Worm (Caenorhabditis elegans) whole organism, late embryonic: ENCODE measurements around the gene R08C7.5.

Experiments used
- C08G9.2 ChIP-seq: sonication (generic microtip); optimal IDR thresholded peaks from 2 replicates; lab custom pipeline; 2016; ENCODE audit warnings: mild to moderate bottlenecking, missing genetic modification characterization, moderate library complexity, missing compliant biosample characterization
- C38D4.7 ChIP-seq: fragments of 200-800 bp; sonication (Bioruptor generic); optimal IDR thresholded peaks from 2 replicates; lab custom pipeline; 2018; ENCODE audit warnings: mild to moderate bottlenecking, missing genetic modification characterization, moderate library complexity, missing compliant biosample characterization
- K02D7.2 ChIP-seq: sonication (generic microtip); optimal IDR thresholded peaks from 2 replicates; lab custom pipeline; 2017; ENCODE audit warnings: mild to moderate bottlenecking, missing genetic modification characterization, missing compliant biosample characterization
- K09A11.1 ChIP-seq: sonication (generic microtip); optimal IDR thresholded peaks from 2 replicates; lab custom pipeline; 2017; ENCODE audit warnings: antibody characterized with exemption, mild to moderate bottlenecking, missing genetic modification characterization, missing compliant biosample characterization; ENCODE audit not compliant: insufficient read depth
- T23F11.4 ChIP-seq: fragments of 200-800 bp; sonication (Bioruptor generic); optimal IDR thresholded peaks from 2 replicates; lab custom pipeline; 2018; ENCODE audit warnings: mild to moderate bottlenecking, missing genetic modification characterization, missing compliant biosample characterization
- ahr-1 ChIP-seq: sonication (generic microtip); optimal IDR thresholded peaks from 2 replicates; lab custom pipeline; 2016; ENCODE audit warnings: missing genetic modification characterization, missing compliant biosample characterization
- ceh-19 ChIP-seq: fragments of 200-800 bp; sonication (Bioruptor generic); optimal IDR thresholded peaks from 2 replicates; lab custom pipeline; 2018; ENCODE audit warnings: mild to moderate bottlenecking, missing genetic modification characterization, missing compliant biosample characterization
- ceh-22 ChIP-seq: sonication (generic microtip); optimal IDR thresholded peaks from 2 replicates; lab custom pipeline; 2017; ENCODE audit warnings: missing biosample characterization, missing genetic modification characterization
- ceh-31 ChIP-seq: sonication (generic microtip); optimal IDR thresholded peaks from 2 replicates; lab custom pipeline; 2016; ENCODE audit warnings: missing genetic modification characterization, missing compliant biosample characterization
- ceh-34 ChIP-seq: sonication (generic microtip); optimal IDR thresholded peaks from 2 replicates; lab custom pipeline; 2016; ENCODE audit warnings: mild to moderate bottlenecking, missing genetic modification characterization, missing compliant biosample characterization
- ceh-45 ChIP-seq: fragments of 200-800 bp; sonication (Bioruptor generic); IDR thresholded peaks from 2 replicates; pipeline ENCODE4 v1.3.6; 2022; ENCODE audit warnings: missing genetic modification reagents, missing genetic modification characterization, missing compliant biosample characterization
- ceh-6 ChIP-seq: fragments of 200-800 bp; sonication (Bioruptor generic); optimal IDR thresholded peaks from 2 replicates; lab custom pipeline; 2018; ENCODE audit warnings: mild to moderate bottlenecking, missing genetic modification characterization, missing compliant biosample characterization
- ceh-9 ChIP-seq: sonication (generic microtip); optimal IDR thresholded peaks from 2 replicates; lab custom pipeline; 2016; ENCODE audit warnings: mild to moderate bottlenecking, missing genetic modification characterization, inconsistent platforms, missing compliant biosample characterization
- che-1 ChIP-seq: sonication (generic microtip); optimal IDR thresholded peaks from 2 replicates; lab custom pipeline; 2016; ENCODE audit warnings: mild to moderate bottlenecking, missing genetic modification characterization, missing compliant biosample characterization
- eyg-1 ChIP-seq: sonication (generic microtip); optimal IDR thresholded peaks from 2 replicates; lab custom pipeline; 2016; ENCODE audit warnings: missing genotype, missing genetic modification characterization, missing compliant biosample characterization
- fax-1 ChIP-seq: sonication (generic microtip); optimal IDR thresholded peaks from 2 replicates; lab custom pipeline; 2016; ENCODE audit warnings: missing genotype, missing genetic modification characterization, missing compliant biosample characterization
- fkh-10 ChIP-seq: fragments of 150-350 bp; optimal IDR thresholded peaks from 2 replicates; lab custom pipeline; 2014; ENCODE audit warnings: missing biosample characterization, missing genetic modification reagents, missing genetic modification characterization
- fkh-6 ChIP-seq: sonication (generic microtip); optimal IDR thresholded peaks from 2 replicates; lab custom pipeline; 2016; ENCODE audit warnings: missing genetic modification characterization, missing compliant biosample characterization
- hlh-13 ChIP-seq: fragments of 200-800 bp; sonication (Bioruptor generic); optimal IDR thresholded peaks from 2 replicates; lab custom pipeline; 2018; ENCODE audit warnings: mild to moderate bottlenecking, missing genetic modification characterization, missing compliant biosample characterization
- hlh-30 ChIP-seq: sonication (generic microtip); optimal IDR thresholded peaks from 2 replicates; lab custom pipeline; 2017; ENCODE audit warnings: antibody characterized with exemption, missing genetic modification characterization, missing compliant biosample characterization; ENCODE audit not compliant: insufficient read depth
- lin-11 ChIP-seq: fragments of 200-800 bp; sonication (Bioruptor generic); optimal IDR thresholded peaks from 2 replicates; lab custom pipeline; 2018; ENCODE audit warnings: mild to moderate bottlenecking, missing genetic modification characterization, missing compliant biosample characterization
- nhr-11 ChIP-seq: fragments of 150-350 bp; optimal IDR thresholded peaks from 2 replicates; lab custom pipeline; 2014; ENCODE audit warnings: missing biosample characterization, missing genetic modification characterization
- nhr-232 ChIP-seq: sonication (generic microtip); optimal IDR thresholded peaks from 2 replicates; lab custom pipeline; 2016; ENCODE audit warnings: missing genetic modification characterization, missing compliant biosample characterization
- npax-4 ChIP-seq: sonication (generic microtip); optimal IDR thresholded peaks from 2 replicates; lab custom pipeline; 2016; ENCODE audit warnings: missing genetic modification characterization, missing compliant biosample characterization
- odd-2 ChIP-seq: sonication (generic microtip); optimal IDR thresholded peaks from 2 replicates; lab custom pipeline; 2017; ENCODE audit warnings: antibody characterized with exemption, mild to moderate bottlenecking, missing genetic modification characterization, missing compliant biosample characterization
- pag-3 ChIP-seq: sonication (generic microtip); optimal IDR thresholded peaks from 2 replicates; lab custom pipeline; 2016; ENCODE audit warnings: missing compliant biosample characterization, missing genetic modification characterization, borderline replicate concordance
- pat-9 ChIP-seq: fragments of 200-800 bp; sonication (Bioruptor generic); optimal IDR thresholded peaks from 2 replicates; lab custom pipeline; 2018; ENCODE audit warnings: mild to moderate bottlenecking, missing genetic modification characterization, moderate library complexity, missing compliant biosample characterization
- pqm-1 ChIP-seq: sonication (generic microtip); optimal IDR thresholded peaks from 2 replicates; lab custom pipeline; 2016; ENCODE audit warnings: missing genetic modification characterization, missing compliant biosample characterization
- ref-2 ChIP-seq: sonication (generic microtip); optimal IDR thresholded peaks from 2 replicates; lab custom pipeline; 2016; ENCODE audit warnings: missing genetic modification characterization, missing compliant biosample characterization
- rnt-1 ChIP-seq: sonication (generic microtip); optimal IDR thresholded peaks from 2 replicates; lab custom pipeline; 2016; ENCODE audit warnings: missing genetic modification characterization, missing compliant biosample characterization
- sdc-2 ChIP-seq: sonication (generic microtip); optimal IDR thresholded peaks from 2 replicates; lab custom pipeline; 2016; ENCODE audit warnings: missing genotype, missing genetic modification characterization, missing compliant biosample characterization
- sox-4 ChIP-seq: sonication (generic microtip); optimal IDR thresholded peaks from 2 replicates; lab custom pipeline; 2017; ENCODE audit warnings: mild to moderate bottlenecking, missing genetic modification characterization, inconsistent platforms, missing compliant biosample characterization
- tbx-2 ChIP-seq: sonication (generic microtip); optimal IDR thresholded peaks from 2 replicates; lab custom pipeline; 2016; ENCODE audit warnings: missing genetic modification characterization, missing compliant biosample characterization
- tbx-7 ChIP-seq: sonication (generic microtip); optimal IDR thresholded peaks from 2 replicates; lab custom pipeline; 2016; ENCODE audit warnings: missing genotype, missing genetic modification characterization, missing compliant biosample characterization
- ttx-3 ChIP-seq: sonication (generic microtip); optimal IDR thresholded peaks from 2 replicates; lab custom pipeline; 2016; ENCODE audit warnings: missing genetic modification reagents, missing genetic modification characterization, missing compliant biosample characterization
- unc-86 ChIP-seq: sonication (generic microtip); optimal IDR thresholded peaks from 2 replicates; lab custom pipeline; 2016; ENCODE audit warnings: missing genetic modification characterization, missing compliant biosample characterization
- zip-5 ChIP-seq: sonication (generic microtip); optimal IDR thresholded peaks from 2 replicates; lab custom pipeline; 2016; ENCODE audit warnings: missing genetic modification characterization, missing compliant biosample characterization
- ztf-16 ChIP-seq: sonication (generic microtip); optimal IDR thresholded peaks from 2 replicates; lab custom pipeline; 2017; ENCODE audit warnings: missing genetic modification characterization, missing compliant biosample characterization

Gene R08C7.5

ce11 chrIV:4390438-4390894, 39.6 kb upstream of the R08C7.5 start, which contains the start of the genes rpl-7A and set-21 (continued):
- no peak for TF ChIP-seq K09A11.1 (tag; lab: Kevin White, UChicago)
- no peak for TF ChIP-seq odd-2
- no peak for TF ChIP-seq ahr-1 (tag; lab: Kevin White, UChicago)
- TF ChIP-seq pat-9 (tag; lab: Kevin White, UChicago): no peak
- TF ChIP-seq ref-2 (tag; lab: Kevin White, UChicago): peak; percentile 88
- TF ChIP-seq nhr-232 (tag; lab: Kevin White, UChicago): no peak
- no peak for TF ChIP-seq che-1
- TF ChIP-seq C38D4.7 (GFP tag; lab: Kevin White, UChicago): no peak
- TF ChIP-seq ceh-6 (GFP tag; lab: Kevin White, UChicago): no peak
- TF ChIP-seq ceh-45 (GFP tag; lab: Robert Waterston, UW): peak; percentile 13; the same call in 1 of the 2 replicates
- TF ChIP-seq ztf-16 (tag; lab: Kevin White, UChicago): peak; percentile 62
- no peak for TF ChIP-seq sdc-2 (tag; lab: Kevin White, UChicago)
- TF ChIP-seq ttx-3 (tag; lab: Kevin White, UChicago): no peak
- peak; percentile 68 for TF ChIP-seq rnt-1 (tag; lab: Kevin White, UChicago)
- TF ChIP-seq ceh-9 (tag; lab: Kevin White, UChicago): no peak
- no peak for TF ChIP-seq eyg-1 (tag; lab: Kevin White, UChicago)
- peak; percentile 1 for TF ChIP-seq ceh-19 (GFP tag; lab: Kevin White, UChicago)
- no peak for TF ChIP-seq npax-4 (tag; lab: Kevin White, UChicago)
- peak; percentile 90 for TF ChIP-seq ceh-34
- no peak for TF ChIP-seq lin-11 (tag; lab: Kevin White, UChicago)
- TF ChIP-seq pag-3 (tag; lab: Kevin White, UChicago): no peak
- TF ChIP-seq sox-4 (tag; lab: Kevin White, UChicago): no peak
- no peak for TF ChIP-seq fkh-10 (GFP tag; lab: Kevin White, UChicago)
- peak; percentile 80 for TF ChIP-seq tbx-2 (tag; lab: Kevin White, UChicago)
- no peak for TF ChIP-seq fkh-6 (tag; lab: Kevin White, UChicago)
- no peak for TF ChIP-seq ceh-22
- TF ChIP-seq nhr-11 (tag; lab: Kevin White, UChicago): no peak
- TF ChIP-seq zip-5: peak; percentile 14
- peak; percentile 71 for TF ChIP-seq unc-86 (tag; lab: Kevin White, UChicago)

DNA sequence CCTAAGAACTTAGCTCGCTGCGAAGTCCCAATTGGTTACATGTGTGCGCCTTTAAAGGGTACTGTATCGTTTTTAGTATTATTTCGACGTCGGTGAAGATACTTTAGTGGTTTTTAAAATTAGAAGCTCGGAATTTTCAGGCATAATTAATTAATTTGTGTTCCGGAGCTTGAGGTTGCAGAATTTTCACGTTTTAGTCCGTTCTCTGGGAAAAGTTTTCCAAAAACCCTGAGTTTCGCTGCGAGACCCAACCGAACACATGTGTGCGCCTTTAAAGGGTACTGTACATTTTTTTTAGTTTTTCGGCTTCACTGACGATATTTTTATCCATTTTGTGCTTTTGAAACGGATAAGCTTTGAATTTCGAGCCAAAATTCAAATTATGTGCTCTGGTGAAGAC, 36.5 kb upstream of the R08C7.5 start:
- TF ChIP-seq nhr-232 (tag; lab: Kevin White, UChicago): no peak
- no peak for TF ChIP-seq hlh-30 (tag; lab: Kevin White, UChicago)
- TF ChIP-seq fax-1 (tag; lab: Kevin White, UChicago): no peak
- TF ChIP-seq K02D7.2: no peak
- no peak for TF ChIP-seq hlh-13 (GFP tag; lab: Kevin White, UChicago)
- no peak for TF ChIP-seq ceh-19 (GFP tag; lab: Kevin White, UChicago)
- TF ChIP-seq odd-2: no peak
- no peak for TF ChIP-seq C08G9.2 (tag; lab: Kevin White, UChicago)
- no peak for TF ChIP-seq ceh-31 (tag; lab: Kevin White, UChicago)
- TF ChIP-seq ztf-16 (tag; lab: Kevin White, UChicago): no peak
- TF ChIP-seq pag-3 (tag; lab: Kevin White, UChicago): no peak
- TF ChIP-seq C38D4.7 (GFP tag; lab: Kevin White, UChicago): no peak
- TF ChIP-seq unc-86 (tag; lab: Kevin White, UChicago): no peak
- TF ChIP-seq ref-2 (tag; lab: Kevin White, UChicago): no peak
- TF ChIP-seq eyg-1 (tag; lab: Kevin White, UChicago): no peak

DNA sequence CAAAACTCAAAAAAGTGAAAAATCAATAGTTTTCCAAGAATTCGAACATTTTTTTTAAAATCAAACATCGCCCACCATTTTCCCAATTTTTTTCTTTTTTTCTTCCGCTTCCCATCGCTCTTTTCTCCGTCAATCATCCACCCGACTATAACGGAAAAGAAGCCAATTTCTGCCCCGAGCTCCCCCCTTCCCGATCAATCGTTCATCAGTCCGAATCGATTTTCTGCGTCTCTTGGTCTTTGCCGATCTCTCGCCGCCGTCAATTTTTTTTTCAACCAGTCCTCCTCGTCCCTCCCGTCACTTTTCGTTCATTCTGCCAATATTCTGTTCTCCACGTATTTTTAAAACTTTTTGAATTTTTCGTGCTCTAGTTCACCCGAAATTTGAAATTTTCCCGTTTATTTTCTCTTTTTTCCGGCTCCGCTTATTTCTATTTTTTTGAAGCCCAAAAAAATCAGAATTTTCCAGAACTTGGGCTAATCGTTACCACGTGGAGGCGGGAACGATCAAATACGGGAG, 36.0 kb upstream of the R08C7.5 start, which contains the start of gene ell-1:
Gene ell-1 (plus strand): TSS at position 469 of the 519 bp plus-strand sequence.
- TF ChIP-seq pqm-1 (tag; lab: Kevin White, UChicago): no peak
- no peak for TF ChIP-seq T23F11.4 (GFP tag; lab: Kevin White, UChicago)
- no peak for TF ChIP-seq nhr-11 (tag; lab: Kevin White, UChicago)
- TF ChIP-seq tbx-7: no peak
- TF ChIP-seq C08G9.2 (tag; lab: Kevin White, UChicago): peak; percentile 11
